Fruit fly (Drosophila melanogaster): ENCODE measurements around the gene Tie.

Gene Tie

DNA sequence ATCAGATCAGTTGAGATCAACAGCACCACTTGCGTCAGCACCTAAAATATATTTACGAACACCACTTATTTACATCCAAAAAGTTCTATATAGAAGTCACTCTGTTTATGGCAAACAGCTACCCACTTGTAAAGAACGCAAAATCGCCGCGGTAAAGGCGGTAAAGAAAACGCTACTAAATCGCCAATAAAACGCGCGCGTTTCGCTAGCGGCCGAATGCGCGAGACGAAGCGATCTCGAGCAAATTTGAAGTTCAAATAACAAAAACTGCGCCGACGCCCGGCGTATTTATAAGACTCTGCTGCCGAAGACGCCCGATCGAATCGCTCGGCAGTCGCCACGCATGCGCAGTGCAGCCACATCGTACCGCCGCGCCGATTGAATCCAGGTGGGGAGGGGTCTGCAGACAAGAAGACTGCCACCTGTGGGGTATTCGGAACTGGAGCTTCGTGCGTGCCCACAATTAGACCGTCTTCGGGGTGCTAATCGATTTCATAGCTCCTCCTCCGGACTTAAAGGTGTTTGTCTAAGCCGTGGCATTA, 41.2 kb downstream of the Tie start, which contains the start of gene CG13722 (continued):
- TF ChIP-seq chinmo (GFP tag; IDR thresholded peaks at IDR 0.05; ENCODE audit: partially characterized antibody) = 0 out of 4 replicates have a peak, but pooled peaks have one; percentile 64
- no peak for TF ChIP-seq gsb-n (tag; optimal IDR thresholded peaks at IDR 0.05)
- no peak for TF ChIP-seq CG30020 (tag; optimal IDR thresholded peaks at IDR 0.05)
- peak; percentile 93 for TF ChIP-seq Deaf1 (tag; optimal IDR thresholded peaks at IDR 0.05)
- peak; percentile 65; the same call in 2 of the 3 replicates for TF ChIP-seq otp (GFP tag; IDR thresholded peaks at IDR 0.05)
- no peak for TF ChIP-seq Blimp-1 (GFP tag; optimal IDR thresholded peaks at IDR 0.05)
- TF ChIP-seq CG10543 (GFP tag; optimal IDR thresholded peaks at IDR 0.05) = no peak
- no peak for TF ChIP-seq CG13894 (tag; optimal IDR thresholded peaks at IDR 0.05)
- TF ChIP-seq E2f2 (GFP tag; IDR thresholded peaks at IDR 0.05) = 0 out of 2 replicates have a peak, but pooled peaks have one; percentile 13
- no peak for TF ChIP-seq CG9797 (GFP tag; optimal IDR thresholded peaks at IDR 0.05)
- TF ChIP-seq CG10274 (GFP tag; optimal IDR thresholded peaks at IDR 0.05) = peak; percentile 13
- TF ChIP-seq dysf (GFP tag; IDR thresholded peaks at IDR 0.05) = 0 out of 3 replicates have a peak, but pooled peaks have one; percentile 14
- no peak for TF ChIP-seq CG4730 (GFP tag; IDR thresholded peaks at IDR 0.05)
- no peak for TF ChIP-seq Doc2 (GFP tag; IDR thresholded peaks at IDR 0.05)
- TF ChIP-seq ac (GFP tag; optimal IDR thresholded peaks at IDR 0.05) = no peak
- no peak for TF ChIP-seq CG1529 (GFP tag; optimal IDR thresholded peaks at IDR 0.05)
- no peak for TF ChIP-seq CG18599 (GFP tag; optimal IDR thresholded peaks at IDR 0.05)
- peak; percentile 99 for TF ChIP-seq CG8359 (GFP tag; optimal IDR thresholded peaks at IDR 0.05; ENCODE audit: borderline replicate concordance)
- TF ChIP-seq Fer2 (tag; optimal IDR thresholded peaks at IDR 0.05) = no peak
- no peak for TF ChIP-seq sqz (GFP tag; optimal IDR thresholded peaks at IDR 0.05)
- TF ChIP-seq maf-S (GFP tag; optimal IDR thresholded peaks at IDR 0.05) = no peak
- no peak for TF ChIP-seq sc (optimal IDR thresholded peaks at IDR 0.05)
- no peak for TF ChIP-seq sc (GFP tag; optimal IDR thresholded peaks at IDR 0.05)
- TF ChIP-seq dpn (GFP tag; optimal IDR thresholded peaks at IDR 0.05) = no peak
- no peak for TF ChIP-seq sd (tag; optimal IDR thresholded peaks at IDR 0.05)
- TF ChIP-seq HLH3B (GFP tag; IDR thresholded peaks at IDR 0.05) = no peak
- no peak for TF ChIP-seq Elba2 (GFP tag; optimal IDR thresholded peaks at IDR 0.05)
- TF ChIP-seq CG6254 (GFP tag; optimal IDR thresholded peaks at IDR 0.05) = no peak
- no peak for TF ChIP-seq tup (GFP tag; optimal IDR thresholded peaks at IDR 0.05)
- no peak for TF ChIP-seq trh (GFP tag; optimal IDR thresholded peaks at IDR 0.05)
- TF ChIP-seq salm (tag; optimal IDR thresholded peaks at IDR 0.05) = no peak
- no peak for TF ChIP-seq CG13123 (GFP tag; optimal IDR thresholded peaks at IDR 0.05)
- no peak for TF ChIP-seq CG11085 (GFP tag; IDR thresholded peaks at IDR 0.05)
- TF ChIP-seq Antp (GFP tag; optimal IDR thresholded peaks at IDR 0.05) = no peak
- peak; percentile 60 for TF ChIP-seq nom (GFP tag; optimal IDR thresholded peaks at IDR 0.05)
- no peak for TF ChIP-seq Dip2 (GFP tag; IDR thresholded peaks at IDR 0.05)
- no peak for TF ChIP-seq CG12942 (GFP tag; optimal IDR thresholded peaks at IDR 0.05)
- TF ChIP-seq CG2712 (tag; optimal IDR thresholded peaks at IDR 0.05) = no peak
- TF ChIP-seq Doc3 (GFP tag; IDR thresholded peaks at IDR 0.05; ENCODE audit: partially characterized antibody) = no peak
- no peak for TF ChIP-seq rib (GFP tag; IDR thresholded peaks at IDR 0.05)
- TF ChIP-seq ci (GFP tag; IDR thresholded peaks at IDR 0.05) = no peak
- 0 out of 2 replicates have a peak, but pooled peaks have one; percentile 18 for TF ChIP-seq sna (GFP tag; IDR thresholded peaks at IDR 0.05; ENCODE audit: partially characterized antibody)
- no peak for TF ChIP-seq ase (GFP tag; IDR thresholded peaks at IDR 0.05)

Measured in whole organism, embryonic.